Worm (Caenorhabditis elegans) whole organism, mixed stage, embryonic: ENCODE data around the gene K07C5.13.

Experiments
- M03D4.4 ChIP-seq: sonication (generic microtip); optimal IDR thresholded peaks from 2 replicates; lab custom pipeline; 2017; ENCODE audit warnings: mild to moderate bottlenecking, missing genetic modification characterization, missing compliant biosample characterization
- bed-3 ChIP-seq: fragments of 200-800 bp; sonication (Bioruptor generic); optimal IDR thresholded peaks from 3 replicates; lab custom pipeline; 2018; ENCODE audit warnings: mild to moderate bottlenecking, missing genetic modification characterization, moderate library complexity, missing compliant biosample characterization
- blmp-1 ChIP-seq: fragments of 150-350 bp; optimal IDR thresholded peaks from 2 replicates; lab custom pipeline; 2014; ENCODE audit warnings: missing biosample characterization, missing genetic modification characterization
- ceh-39 ChIP-seq: fragments of 150-350 bp; optimal IDR thresholded peaks from 2 replicates; lab custom pipeline; 2014; ENCODE audit warnings: missing biosample characterization, missing genetic modification characterization
- ceh-43 ChIP-seq: fragments of 200-800 bp; sonication (Bioruptor generic); optimal IDR thresholded peaks from 2 replicates; lab custom pipeline; 2018; ENCODE audit warnings: mild to moderate bottlenecking, missing genetic modification characterization, moderate library complexity, missing compliant biosample characterization
- cnd-1 ChIP-seq: fragments of 200-800 bp; sonication (Bioruptor generic); optimal IDR thresholded peaks from 2 replicates; lab custom pipeline; 2018; ENCODE audit warnings: mild to moderate bottlenecking, missing genetic modification characterization, missing compliant biosample characterization
- drap-1 ChIP-seq: fragments of 200-800 bp; sonication (Bioruptor generic); optimal IDR thresholded peaks from 3 replicates; lab custom pipeline; 2018; ENCODE audit warnings: mild to moderate bottlenecking, missing genetic modification characterization, missing compliant biosample characterization
- elt-1 ChIP-seq: sonication (generic microtip); optimal IDR thresholded peaks from 2 replicates; lab custom pipeline; 2017; ENCODE audit warnings: missing genetic modification characterization, mild to moderate bottlenecking, missing compliant biosample characterization, antibody characterized with exemption, moderate library complexity, borderline replicate concordance; ENCODE audit not compliant: insufficient read depth
- elt-3 ChIP-seq: fragments of 150-350 bp; optimal IDR thresholded peaks from 2 replicates; lab custom pipeline; 2014; ENCODE audit warnings: missing biosample characterization, missing genetic modification characterization
- flh-1 ChIP-seq: fragments of 200-800 bp; sonication (Bioruptor generic); optimal IDR thresholded peaks from 2 replicates; lab custom pipeline; 2018; ENCODE audit warnings: mild to moderate bottlenecking, missing genetic modification characterization, moderate library complexity, missing compliant biosample characterization
- ham-2 ChIP-seq: fragments of 200-800 bp; sonication (Bioruptor generic); optimal IDR thresholded peaks from 2 replicates; lab custom pipeline; 2018; ENCODE audit warnings: mild to moderate bottlenecking, missing genetic modification characterization, missing compliant biosample characterization
- hlh-1 ChIP-seq: fragments of 150-350 bp; optimal IDR thresholded peaks from 2 replicates; lab custom pipeline; 2014; ENCODE audit warnings: missing biosample characterization, missing genetic modification reagents, missing genetic modification characterization
- lin-13 ChIP-seq: fragments of 150-350 bp; optimal IDR thresholded peaks from 2 replicates; lab custom pipeline; 2014; ENCODE audit warnings: missing biosample characterization, missing genetic modification characterization
- lin-32 ChIP-seq: fragments of 200-800 bp; sonication (Bioruptor generic); optimal IDR thresholded peaks from 2 replicates; lab custom pipeline; 2018; ENCODE audit warnings: mild to moderate bottlenecking, missing genetic modification characterization, missing compliant biosample characterization
- lsy-2 ChIP-seq: fragments of 150-350 bp; optimal IDR thresholded peaks from 2 replicates; lab custom pipeline; 2014; ENCODE audit warnings: missing biosample characterization, missing genetic modification characterization
- mep-1 ChIP-seq: fragments of 150-350 bp; optimal IDR thresholded peaks from 2 replicates; lab custom pipeline; 2017; ENCODE audit warnings: missing biosample characterization, missing genetic modification reagents, missing genetic modification characterization, inconsistent platforms
- mls-2 ChIP-seq: sonication (generic microtip); optimal IDR thresholded peaks from 2 replicates; lab custom pipeline; 2016; ENCODE audit warnings: mild to moderate bottlenecking, missing genetic modification characterization, moderate library complexity, missing compliant biosample characterization
- nhr-12 ChIP-seq: fragments of 150-350 bp; optimal IDR thresholded peaks from 2 replicates; lab custom pipeline; 2014; ENCODE audit warnings: missing biosample characterization, missing genetic modification characterization
- nhr-2 ChIP-seq: fragments of 150-350 bp; optimal IDR thresholded peaks from 2 replicates; lab custom pipeline; 2014; ENCODE audit warnings: missing biosample characterization, missing genetic modification characterization
- nhr-237 ChIP-seq: fragments of 150-350 bp; optimal IDR thresholded peaks from 2 replicates; lab custom pipeline; 2014; ENCODE audit warnings: missing biosample characterization, missing genetic modification characterization
- nhr-28 ChIP-seq: fragments of 150-350 bp; optimal IDR thresholded peaks from 2 replicates; lab custom pipeline; 2014; ENCODE audit warnings: missing biosample characterization, missing genetic modification characterization
- nhr-76 ChIP-seq: sonication (generic microtip); optimal IDR thresholded peaks from 2 replicates; lab custom pipeline; 2017; ENCODE audit warnings: missing biosample characterization, missing genetic modification characterization
- pha-4 ChIP-seq: fragments of 150-350 bp; optimal IDR thresholded peaks from 2 replicates; lab custom pipeline; 2018; ENCODE audit warnings: missing biosample characterization, missing genetic modification reagents, missing genetic modification characterization
- sem-2 ChIP-seq: fragments of 200-800 bp; sonication (Bioruptor generic); optimal IDR thresholded peaks from 2 replicates; lab custom pipeline; 2018; ENCODE audit warnings: mild to moderate bottlenecking, missing genetic modification characterization, missing compliant biosample characterization
- snpc-4 ChIP-seq: fragments of 150-350 bp; optimal IDR thresholded peaks from 2 replicates; lab custom pipeline; 2014; ENCODE audit warnings: missing biosample characterization, missing genetic modification characterization
- sptf-1 ChIP-seq: sonication (generic microtip); optimal IDR thresholded peaks from 2 replicates; lab custom pipeline; 2017; ENCODE audit warnings: mild to moderate bottlenecking, missing genetic modification characterization, moderate library complexity, missing compliant biosample characterization
- tbx-8 ChIP-seq: fragments of 200-800 bp; sonication (Bioruptor generic); optimal IDR thresholded peaks from 2 replicates; lab custom pipeline; 2018; ENCODE audit warnings: mild to moderate bottlenecking, missing genetic modification characterization, moderate library complexity, missing compliant biosample characterization
- unc-120 ChIP-seq: sonication (generic microtip); optimal IDR thresholded peaks from 2 replicates; lab custom pipeline; 2017; ENCODE audit warnings: missing genetic modification characterization, missing compliant biosample characterization; ENCODE audit not compliant: poor library complexity, severe bottlenecking
- unc-62 ChIP-seq: fragments of 150-350 bp; optimal IDR thresholded peaks from 2 replicates; lab custom pipeline; 2014; ENCODE audit warnings: missing biosample characterization, missing genetic modification reagents, missing genetic modification characterization
- zip-8 ChIP-seq: fragments of 150-350 bp; optimal IDR thresholded peaks from 2 replicates; lab custom pipeline; 2014; ENCODE audit warnings: missing biosample characterization, missing genetic modification characterization
- ztf-11 ChIP-seq: fragments of 150-350 bp; optimal IDR thresholded peaks from 2 replicates; lab custom pipeline; 2014; ENCODE audit warnings: missing biosample characterization, missing genetic modification characterization

K07C5.13 gene

DNA sequence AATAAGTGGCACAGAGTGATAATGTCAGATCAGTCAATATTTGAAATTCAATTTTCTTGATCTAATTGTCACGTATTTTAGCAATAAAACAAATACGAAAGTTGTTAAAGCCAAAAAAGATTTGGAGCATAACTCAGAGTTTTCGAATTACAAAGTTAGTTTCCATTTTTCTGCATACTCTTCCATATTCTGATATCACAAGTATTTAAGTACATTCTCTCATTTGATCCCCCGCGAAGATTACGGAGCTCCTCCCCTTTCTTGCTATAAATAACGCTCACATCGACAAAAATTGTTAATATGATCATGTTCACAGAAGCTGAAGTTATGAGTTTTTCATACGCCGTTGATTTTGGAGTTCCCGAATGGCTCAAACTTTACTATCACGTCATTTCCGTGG lies 26.4 kb downstream of the K07C5.13 start, which contains the start of gene sri-20:
TSS of gene sri-20 (plus strand) at position 301 of the 400 bp plus-strand sequence.
- no peak for TF ChIP-seq pha-4 (tag; lab: Kevin White, UChicago)
- no peak for TF ChIP-seq hlh-1 (tag; lab: Kevin White, UChicago)
- no peak for TF ChIP-seq unc-62 (GFP tag; lab: Kevin White, UChicago)
- TF ChIP-seq ztf-11 = no peak
- no peak for TF ChIP-seq lin-32 (GFP tag; lab: Kevin White, UChicago)
- no peak for TF ChIP-seq nhr-28 (tag; lab: Kevin White, UChicago)
- TF ChIP-seq mls-2 = no peak
- no peak for TF ChIP-seq lsy-2 (tag; lab: Kevin White, UChicago)
- no peak for TF ChIP-seq ceh-43 (GFP tag; lab: Kevin White, UChicago)
- TF ChIP-seq ceh-39 (tag; lab: Kevin White, UChicago) = no peak
- no peak for TF ChIP-seq M03D4.4 (tag; lab: Kevin White, UChicago)
- no peak for TF ChIP-seq zip-8 (tag; lab: Kevin White, UChicago)
- no peak for TF ChIP-seq nhr-12 (tag; lab: Kevin White, UChicago)
- TF ChIP-seq cnd-1 (tag; lab: Kevin White, UChicago) = no peak
- no peak for TF ChIP-seq nhr-237 (tag; lab: Kevin White, UChicago)
- no peak for TF ChIP-seq tbx-8
- TF ChIP-seq mep-1 (tag; lab: Kevin White, UChicago) = no peak
- no peak for TF ChIP-seq unc-120
- TF ChIP-seq bed-3 (GFP tag; lab: Kevin White, UChicago) = no peak
- no peak for TF ChIP-seq blmp-1 (tag; lab: Kevin White, UChicago)

DNA sequence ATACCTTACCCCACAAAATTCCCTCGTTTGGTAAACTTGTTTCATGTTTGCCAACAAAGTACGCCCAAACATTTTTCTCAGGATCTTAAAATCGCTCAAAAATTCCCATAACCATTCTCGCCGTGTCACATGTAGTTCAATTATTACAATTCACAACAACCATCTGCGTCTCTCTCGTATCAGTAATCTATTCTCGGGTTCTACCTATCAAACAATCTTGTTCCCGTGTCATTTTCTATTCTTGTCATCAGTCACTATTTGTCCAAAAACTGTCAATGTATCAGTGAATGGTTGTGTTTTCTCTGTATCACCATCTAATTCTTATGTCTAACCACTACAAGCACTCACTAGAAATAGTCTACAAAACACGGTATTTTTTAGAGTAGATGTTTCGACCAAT lies 29.3 kb downstream of the K07C5.13 start:
- TF ChIP-seq elt-3 (tag; lab: Kevin White, UChicago) = no peak
- TF ChIP-seq elt-1 (tag; lab: Kevin White, UChicago) = no peak
- no peak for TF ChIP-seq ham-2
- TF ChIP-seq lin-32 (GFP tag; lab: Kevin White, UChicago) = no peak
- TF ChIP-seq sem-2 = no peak
- TF ChIP-seq flh-1 (GFP tag; lab: Kevin White, UChicago) = no peak
- TF ChIP-seq, all 35 proteins: peak for 0

DNA sequence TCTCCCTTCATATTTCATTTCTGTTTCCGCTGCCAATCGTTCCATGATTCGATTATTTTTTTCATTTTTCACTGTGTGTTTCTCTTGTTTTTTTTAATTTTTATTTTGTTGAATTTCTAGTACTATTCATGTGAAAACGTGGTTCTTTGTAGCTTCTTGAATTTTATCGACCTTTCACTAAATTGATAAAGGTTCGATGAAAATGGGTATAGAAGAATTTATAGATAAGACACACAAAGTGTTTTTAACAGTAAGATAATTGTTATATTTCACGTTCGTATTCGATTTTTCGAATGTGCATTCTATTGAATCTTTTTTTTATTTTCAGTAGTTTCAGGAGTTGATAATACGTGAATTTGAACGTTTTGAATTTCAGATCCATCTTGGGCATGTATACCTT lies 30.1 kb downstream of the K07C5.13 start, which contains the start of gene ugt-49:
TSS of gene ugt-49 (plus strand) at position 371 of the 400 bp plus-strand sequence.
- TF ChIP-seq lsy-2 (tag; lab: Kevin White, UChicago) (no peak), sptf-1 (tag; lab: Kevin White, UChicago) (no peak), nhr-237 (tag; lab: Kevin White, UChicago) (no peak), nhr-28 (tag; lab: Kevin White, UChicago) (no peak), pha-4 (tag; lab: Kevin White, UChicago) (no peak), unc-62 (GFP tag; lab: Kevin White, UChicago) (no peak), lin-13 (tag; lab: Kevin White, UChicago) (no peak), mep-1 (tag; lab: Kevin White, UChicago) (no peak), nhr-12 (tag; lab: Kevin White, UChicago) (no peak), zip-8 (tag; lab: Kevin White, UChicago) (no peak), sem-2 (no peak), nhr-2 (tag; lab: Kevin White, UChicago) (no peak), hlh-1 (tag; lab: Kevin White, UChicago) (no peak), bed-3 (GFP tag; lab: Kevin White, UChicago) (no peak), drap-1 (GFP tag; lab: Kevin White, UChicago) (no peak), ham-2 (no peak), flh-1 (GFP tag; lab: Kevin White, UChicago) (no peak), mls-2 (no peak), nhr-76 (no peak)
- TF ChIP-seq, all 35 proteins: peak for 0

DNA sequence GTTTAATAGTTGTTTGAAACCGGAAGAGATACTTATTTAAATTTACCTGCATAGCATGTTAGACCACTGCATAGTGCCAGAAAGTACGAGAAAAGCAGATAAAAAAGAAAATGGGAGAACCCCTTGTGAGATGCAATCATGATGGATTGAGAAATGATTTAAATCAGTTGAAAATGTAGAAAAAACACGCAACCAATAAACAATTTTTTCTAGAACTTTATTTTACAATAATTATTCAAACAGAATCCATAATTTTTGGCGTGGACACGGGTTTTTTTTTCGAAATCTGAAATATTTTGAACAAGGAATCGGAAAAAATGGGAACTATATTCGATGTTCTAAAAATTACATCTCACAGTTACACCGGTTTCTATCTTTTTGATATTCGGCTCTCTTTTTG lies 37.4 kb downstream of the K07C5.13 start, which contains the start of gene AC3.12:
TSS of gene AC3.12 (minus strand) at position 101 of the 400 bp plus-strand sequence.
- no peak for TF ChIP-seq drap-1 (GFP tag; lab: Kevin White, UChicago)
- no peak for TF ChIP-seq snpc-4
- no peak for TF ChIP-seq hlh-1 (tag; lab: Kevin White, UChicago)
- TF ChIP-seq ham-2 = no peak
- TF ChIP-seq cnd-1 (tag; lab: Kevin White, UChicago) = no peak
- no peak for TF ChIP-seq blmp-1 (tag; lab: Kevin White, UChicago)
- no peak for TF ChIP-seq pha-4 (tag; lab: Kevin White, UChicago)
- no peak for TF ChIP-seq nhr-237 (tag; lab: Kevin White, UChicago)
- no peak for TF ChIP-seq ceh-39 (tag; lab: Kevin White, UChicago)
- TF ChIP-seq flh-1 (GFP tag; lab: Kevin White, UChicago) = no peak
- TF ChIP-seq bed-3 (GFP tag; lab: Kevin White, UChicago) = no peak
- TF ChIP-seq nhr-76 = no peak
